Worm (Caenorhabditis elegans) whole organism, mixed stage, embryonic: ENCODE data around the gene rgs-11.

Source experiments
- M03D4.4 ChIP-seq: sonication (generic microtip); optimal IDR thresholded peaks from 2 replicates; lab custom pipeline; 2017; ENCODE audit warnings: mild to moderate bottlenecking, missing genetic modification characterization, missing compliant biosample characterization
- bed-3 ChIP-seq: fragments of 200-800 bp; sonication (Bioruptor generic); optimal IDR thresholded peaks from 3 replicates; lab custom pipeline; 2018; ENCODE audit warnings: mild to moderate bottlenecking, missing genetic modification characterization, moderate library complexity, missing compliant biosample characterization
- blmp-1 ChIP-seq: fragments of 150-350 bp; optimal IDR thresholded peaks from 2 replicates; lab custom pipeline; 2014; ENCODE audit warnings: missing biosample characterization, missing genetic modification characterization
- ceh-39 ChIP-seq: fragments of 150-350 bp; optimal IDR thresholded peaks from 2 replicates; lab custom pipeline; 2014; ENCODE audit warnings: missing biosample characterization, missing genetic modification characterization
- ceh-43 ChIP-seq: fragments of 200-800 bp; sonication (Bioruptor generic); optimal IDR thresholded peaks from 2 replicates; lab custom pipeline; 2018; ENCODE audit warnings: mild to moderate bottlenecking, missing genetic modification characterization, moderate library complexity, missing compliant biosample characterization
- ceh-83 ChIP-seq: fragments of 200-800 bp; sonication (Bioruptor generic); optimal IDR thresholded peaks from 2 replicates; lab custom pipeline; 2018; ENCODE audit warnings: mild to moderate bottlenecking, missing genetic modification characterization, missing compliant biosample characterization
- ces-1 ChIP-seq: fragments of 150-350 bp; optimal IDR thresholded peaks from 2 replicates; lab custom pipeline; 2014; ENCODE audit warnings: missing biosample characterization, missing genetic modification reagents, missing genetic modification characterization
- cnd-1 ChIP-seq: fragments of 200-800 bp; sonication (Bioruptor generic); optimal IDR thresholded peaks from 2 replicates; lab custom pipeline; 2018; ENCODE audit warnings: mild to moderate bottlenecking, missing genetic modification characterization, missing compliant biosample characterization
- elt-1 ChIP-seq: sonication (generic microtip); optimal IDR thresholded peaks from 2 replicates; lab custom pipeline; 2017; ENCODE audit warnings: missing genetic modification characterization, mild to moderate bottlenecking, missing compliant biosample characterization, antibody characterized with exemption, moderate library complexity, borderline replicate concordance; ENCODE audit not compliant: insufficient read depth
- flh-1 ChIP-seq: fragments of 200-800 bp; sonication (Bioruptor generic); optimal IDR thresholded peaks from 2 replicates; lab custom pipeline; 2018; ENCODE audit warnings: mild to moderate bottlenecking, missing genetic modification characterization, moderate library complexity, missing compliant biosample characterization
- ham-2 ChIP-seq: fragments of 200-800 bp; sonication (Bioruptor generic); optimal IDR thresholded peaks from 2 replicates; lab custom pipeline; 2018; ENCODE audit warnings: mild to moderate bottlenecking, missing genetic modification characterization, missing compliant biosample characterization
- hlh-1 ChIP-seq: fragments of 150-350 bp; optimal IDR thresholded peaks from 2 replicates; lab custom pipeline; 2014; ENCODE audit warnings: missing biosample characterization, missing genetic modification reagents, missing genetic modification characterization
- lin-13 ChIP-seq: fragments of 150-350 bp; optimal IDR thresholded peaks from 2 replicates; lab custom pipeline; 2014; ENCODE audit warnings: missing biosample characterization, missing genetic modification characterization
- lin-32 ChIP-seq: fragments of 200-800 bp; sonication (Bioruptor generic); optimal IDR thresholded peaks from 2 replicates; lab custom pipeline; 2018; ENCODE audit warnings: mild to moderate bottlenecking, missing genetic modification characterization, missing compliant biosample characterization
- lsy-2 ChIP-seq: fragments of 150-350 bp; optimal IDR thresholded peaks from 2 replicates; lab custom pipeline; 2014; ENCODE audit warnings: missing biosample characterization, missing genetic modification characterization
- mab-5 ChIP-seq: fragments of 150-350 bp; optimal IDR thresholded peaks from 2 replicates; lab custom pipeline; 2014; ENCODE audit warnings: missing biosample characterization, missing genetic modification characterization
- mep-1 ChIP-seq: fragments of 150-350 bp; optimal IDR thresholded peaks from 2 replicates; lab custom pipeline; 2017; ENCODE audit warnings: missing biosample characterization, missing genetic modification reagents, missing genetic modification characterization, inconsistent platforms
- mls-2 ChIP-seq: sonication (generic microtip); optimal IDR thresholded peaks from 2 replicates; lab custom pipeline; 2016; ENCODE audit warnings: mild to moderate bottlenecking, missing genetic modification characterization, moderate library complexity, missing compliant biosample characterization
- nhr-12 ChIP-seq: fragments of 150-350 bp; optimal IDR thresholded peaks from 2 replicates; lab custom pipeline; 2014; ENCODE audit warnings: missing biosample characterization, missing genetic modification characterization
- nhr-2 ChIP-seq: fragments of 150-350 bp; optimal IDR thresholded peaks from 2 replicates; lab custom pipeline; 2014; ENCODE audit warnings: missing biosample characterization, missing genetic modification characterization
- nhr-237 ChIP-seq: fragments of 150-350 bp; optimal IDR thresholded peaks from 2 replicates; lab custom pipeline; 2014; ENCODE audit warnings: missing biosample characterization, missing genetic modification characterization
- nhr-28 ChIP-seq: fragments of 150-350 bp; optimal IDR thresholded peaks from 2 replicates; lab custom pipeline; 2014; ENCODE audit warnings: missing biosample characterization, missing genetic modification characterization
- nhr-76 ChIP-seq: sonication (generic microtip); optimal IDR thresholded peaks from 2 replicates; lab custom pipeline; 2017; ENCODE audit warnings: missing biosample characterization, missing genetic modification characterization
- pha-4 ChIP-seq: fragments of 150-350 bp; optimal IDR thresholded peaks from 2 replicates; lab custom pipeline; 2018; ENCODE audit warnings: missing biosample characterization, missing genetic modification reagents, missing genetic modification characterization
- snpc-4 ChIP-seq: fragments of 150-350 bp; optimal IDR thresholded peaks from 2 replicates; lab custom pipeline; 2014; ENCODE audit warnings: missing biosample characterization, missing genetic modification characterization
- sptf-1 ChIP-seq: sonication (generic microtip); optimal IDR thresholded peaks from 2 replicates; lab custom pipeline; 2017; ENCODE audit warnings: mild to moderate bottlenecking, missing genetic modification characterization, moderate library complexity, missing compliant biosample characterization
- tbx-8 ChIP-seq: fragments of 200-800 bp; sonication (Bioruptor generic); optimal IDR thresholded peaks from 2 replicates; lab custom pipeline; 2018; ENCODE audit warnings: mild to moderate bottlenecking, missing genetic modification characterization, moderate library complexity, missing compliant biosample characterization
- unc-120 ChIP-seq: sonication (generic microtip); optimal IDR thresholded peaks from 2 replicates; lab custom pipeline; 2017; ENCODE audit warnings: missing genetic modification characterization, missing compliant biosample characterization; ENCODE audit not compliant: poor library complexity, severe bottlenecking
- unc-39 ChIP-seq: fragments of 150-350 bp; optimal IDR thresholded peaks from 2 replicates; lab custom pipeline; 2014; ENCODE audit warnings: missing biosample characterization, missing genetic modification characterization
- unc-62 ChIP-seq: fragments of 150-350 bp; optimal IDR thresholded peaks from 2 replicates; lab custom pipeline; 2014; ENCODE audit warnings: missing biosample characterization, missing genetic modification reagents, missing genetic modification characterization
- zip-8 ChIP-seq: fragments of 150-350 bp; optimal IDR thresholded peaks from 2 replicates; lab custom pipeline; 2014; ENCODE audit warnings: missing biosample characterization, missing genetic modification characterization
- ztf-11 ChIP-seq: fragments of 150-350 bp; optimal IDR thresholded peaks from 2 replicates; lab custom pipeline; 2014; ENCODE audit warnings: missing biosample characterization, missing genetic modification characterization

Gene rgs-11

ce11 chrX:14929512-14929911 lies 34.8 kb upstream of the rgs-11 start:
- TF ChIP-seq elt-1 (tag; lab: Kevin White, UChicago) (no peak), unc-62 (GFP tag; lab: Kevin White, UChicago) (no peak), nhr-76 (tag; lab: Kevin White, UChicago) (no peak), ceh-83 (no peak), ceh-39 (tag; lab: Kevin White, UChicago) (no peak)
- TF ChIP-seq, all 35 proteins: peak for 0

ce11 chrX:14931443-14931842 lies 32.9 kb upstream of the rgs-11 start:
- TF ChIP-seq mab-5 (tag; lab: Kevin White, UChicago): no peak
- TF ChIP-seq nhr-2: no peak
- TF ChIP-seq unc-39: no peak
- TF ChIP-seq nhr-28 (tag; lab: Kevin White, UChicago): no peak
- TF ChIP-seq mep-1 (tag; lab: Kevin White, UChicago): no peak
- no peak for TF ChIP-seq bed-3
- no peak for TF ChIP-seq ceh-43 (GFP tag; lab: Kevin White, UChicago)
- TF ChIP-seq elt-1 (tag; lab: Kevin White, UChicago): no peak
- TF ChIP-seq nhr-12 (tag; lab: Kevin White, UChicago): no peak
- no peak for TF ChIP-seq nhr-237
- TF ChIP-seq sptf-1 (tag; lab: Kevin White, UChicago): no peak
- no peak for TF ChIP-seq ces-1
- TF ChIP-seq ham-2: no peak
- TF ChIP-seq snpc-4 (tag; lab: Kevin White, UChicago): no peak
- TF ChIP-seq ceh-83: no peak

ce11 chrX:14938188-14938587 lies 26.2 kb upstream of the rgs-11 start:
- TF ChIP-seq nhr-28 (tag; lab: Kevin White, UChicago) (no peak), lin-13 (tag; lab: Kevin White, UChicago) (no peak), flh-1 (GFP tag; lab: Kevin White, UChicago) (no peak), mep-1 (tag; lab: Kevin White, UChicago) (no peak), ztf-11 (tag; lab: Kevin White, UChicago) (no peak), ceh-83 (no peak), ces-1 (no peak), sptf-1 (tag; lab: Kevin White, UChicago) (no peak), cnd-1 (tag; lab: Kevin White, UChicago) (no peak)

ce11 chrX:14946217-14946463 lies 18.2 kb upstream of the rgs-11 start, which contains the start of gene mrp-5:
mrp-5 (minus strand) TSS chrX:14946317.
- no peak for TF ChIP-seq M03D4.4 (tag; lab: Kevin White, UChicago)
- no peak for TF ChIP-seq sptf-1 (tag; lab: Kevin White, UChicago)
- TF ChIP-seq ceh-39 (tag; lab: Kevin White, UChicago): no peak
- no peak for TF ChIP-seq nhr-28 (tag; lab: Kevin White, UChicago)
- no peak for TF ChIP-seq ham-2
- TF ChIP-seq cnd-1 (tag; lab: Kevin White, UChicago): no peak
- TF ChIP-seq ceh-43 (GFP tag; lab: Kevin White, UChicago): no peak
- no peak for TF ChIP-seq lsy-2 (tag; lab: Kevin White, UChicago)
- no peak for TF ChIP-seq pha-4 (tag; lab: Kevin White, UChicago)

ce11 chrX:14946464-14947354 lies 17.6 kb upstream of the rgs-11 start:
- TF ChIP-seq nhr-76 (tag; lab: Kevin White, UChicago) (no peak), sptf-1 (tag; lab: Kevin White, UChicago) (peak; percentile 12), nhr-2 (peak; percentile 45), ham-2 (peak; percentile 4), unc-39 (no peak), cnd-1 (tag; lab: Kevin White, UChicago) (peak; percentile 48), nhr-28 (tag; lab: Kevin White, UChicago) (no peak), mls-2 (tag; lab: Kevin White, UChicago) (no peak), lin-32 (GFP tag; lab: Kevin White, UChicago) (peak; percentile 44), hlh-1 (tag; lab: Kevin White, UChicago) (peak; percentile 84), lin-13 (tag; lab: Kevin White, UChicago) (peak; percentile 53), pha-4 (tag; lab: Kevin White, UChicago) (no peak)

- TF ChIP-seq elt-1 (tag; lab: Kevin White, UChicago) (no peak), mab-5 (tag; lab: Kevin White, UChicago) (no peak), mep-1 (tag; lab: Kevin White, UChicago) (no peak), bed-3 (no peak), M03D4.4 (tag; lab: Kevin White, UChicago) (no peak), tbx-8 (GFP tag; lab: Kevin White, UChicago) (no peak), lin-32 (GFP tag; lab: Kevin White, UChicago) (no peak), unc-39 (no peak), unc-62 (GFP tag; lab: Kevin White, UChicago) (no peak), zip-8 (tag; lab: Kevin White, UChicago) (no peak), mls-2 (tag; lab: Kevin White, UChicago) (no peak), unc-120 (tag; lab: Kevin White, UChicago) (no peak), ceh-39 (tag; lab: Kevin White, UChicago) (no peak), sptf-1 (tag; lab: Kevin White, UChicago) (no peak), pha-4 (tag; lab: Kevin White, UChicago) (no peak), blmp-1 (tag; lab: Kevin White, UChicago) (no peak)
Observed at ce11 chrX:14947355-14947668, 17.0 kb upstream of the rgs-11 start.
